Worm (Caenorhabditis elegans) whole organism, L2 larva: Measurements from ENCODE around the gene F09G2.1.

Experiments
- R02D3.7 ChIP-seq: fragments of 150-350 bp; optimal IDR thresholded peaks from 2 replicates; lab custom pipeline; 2014; ENCODE audit warnings: missing biosample characterization, missing genetic modification characterization
- egl-27 ChIP-seq: sonication (generic microtip); optimal IDR thresholded peaks from 3 replicates; lab custom pipeline; 2017; ENCODE audit warnings: missing biosample characterization, missing genetic modification reagents, missing genetic modification characterization
- fos-1 ChIP-seq: fragments of 150-350 bp; optimal IDR thresholded peaks from 2 replicates; lab custom pipeline; 2014; ENCODE audit warnings: missing biosample characterization, missing genetic modification characterization
- lin-39 ChIP-seq: fragments of 150-350 bp; optimal IDR thresholded peaks from 2 replicates; lab custom pipeline; 2014; ENCODE audit warnings: missing biosample characterization, missing genetic modification reagents, missing genetic modification characterization
- mdl-1 ChIP-seq, 2 experiments: fragments of 150-350 bp in 1 of 2; sonication (generic microtip) in 1 of 2; optimal IDR thresholded peaks; 2 replicates each; lab custom pipeline; 2017; ENCODE audit warnings: missing biosample characterization in 2 of 2, missing genetic modification characterization in 2 of 2
- nhr-129 ChIP-seq: fragments of 150-350 bp; optimal IDR thresholded peaks from 2 replicates; lab custom pipeline; 2014; ENCODE audit warnings: missing biosample characterization, missing genetic modification characterization
- nhr-237 ChIP-seq: fragments of 150-350 bp; optimal IDR thresholded peaks from 2 replicates; lab custom pipeline; 2014; ENCODE audit warnings: missing biosample characterization, missing genetic modification characterization
- nhr-25 ChIP-seq: fragments of 150-350 bp; sonication (generic microtip); optimal IDR thresholded peaks from 3 replicates; lab custom pipeline; 2014; ENCODE audit warnings: missing biosample characterization, missing genetic modification characterization
- unc-39 ChIP-seq: fragments of 150-350 bp; optimal IDR thresholded peaks from 2 replicates; lab custom pipeline; 2014; ENCODE audit warnings: missing biosample characterization, missing genetic modification characterization
- unc-62 ChIP-seq: fragments of 150-350 bp; optimal IDR thresholded peaks from 2 replicates; lab custom pipeline; 2014; ENCODE audit warnings: missing biosample characterization, missing genetic modification reagents, missing genetic modification characterization
- ztf-11 ChIP-seq: sonication (generic microtip); optimal IDR thresholded peaks from 2 replicates; lab custom pipeline; 2017; ENCODE audit warnings: missing biosample characterization, missing genetic modification characterization

DNA sequence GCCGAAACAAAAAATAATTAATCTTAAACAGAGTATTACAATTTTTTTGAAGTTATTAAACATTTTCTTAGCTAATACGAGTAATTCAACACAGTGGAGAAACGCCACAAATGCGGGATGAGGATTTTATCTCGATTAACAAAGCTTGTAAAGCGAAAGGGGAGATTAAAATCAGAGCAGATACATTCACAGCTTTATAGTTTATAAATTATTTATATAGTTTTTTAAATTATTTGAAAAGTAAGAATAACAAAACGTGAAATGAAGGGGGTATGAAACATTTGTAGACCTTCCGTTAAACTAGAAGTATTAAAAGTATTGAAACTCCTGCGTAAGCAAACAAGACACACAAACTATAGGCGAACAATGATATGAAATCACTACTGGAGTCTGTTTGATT, 55.1 kb downstream of the F09G2.1 start, which contains the start of gene C05C8.8:
- TF ChIP-seq mdl-1 (tag; optimal IDR thresholded peaks at IDR 0.05; lab: Kevin White, UChicago) (no peak), egl-27 (tag; lab: Kevin White, UChicago) (no peak), ztf-11 (tag; lab: Kevin White, UChicago) (no peak), nhr-237 (no peak), nhr-129 (tag; lab: Kevin White, UChicago) (no peak), nhr-25 (tag; lab: Kevin White, UChicago) (no peak), lin-39 (tag; lab: Kevin White, UChicago) (no peak), unc-62 (no peak), unc-39 (tag; lab: Kevin White, UChicago) (no peak), R02D3.7 (tag; lab: Kevin White, UChicago) (no peak), fos-1 (no peak)
